Fruit fly (Drosophila melanogaster) whole organism, prepupa: ENCODE measurements around the gene Sfxn2.

Experiments
- CG10631 ChIP-seq: fragments of 200-800 bp; sonication (Bioruptor generic); optimal IDR thresholded peaks from 2 replicates; lab custom pipeline; 2016; ENCODE audit warnings: missing biosample characterization, missing genetic modification characterization
- CG11294 ChIP-seq: fragments of 200-800 bp; sonication (Bioruptor generic); IDR thresholded peaks from 2 replicates; pipeline ENCODE4 v1.3.6; 2022; ENCODE audit warnings: missing biosample characterization, missing genetic modification characterization
- CG31627 ChIP-seq: fragments of 200-800 bp; sonication (Bioruptor generic); optimal IDR thresholded peaks from 3 replicates; lab custom pipeline; 2016; ENCODE audit warnings: missing biosample characterization, missing genetic modification characterization
- CG6808 ChIP-seq: fragments of 200-800 bp; sonication (Bioruptor generic); optimal IDR thresholded peaks from 3 replicates; lab custom pipeline; 2017; ENCODE audit warnings: missing biosample characterization, missing genetic modification characterization, mild to moderate bottlenecking, moderate library complexity, missing genetic modification reagents
- CG8119 ChIP-seq: fragments of 200-800 bp; sonication (Bioruptor generic); IDR thresholded peaks from 3 replicates; pipeline ENCODE4 v1.3.6; 2022; ENCODE audit warnings: missing biosample characterization, missing genetic modification characterization
- Gug ChIP-seq: fragments of 200-800 bp; sonication (Bioruptor generic); IDR thresholded peaks from 2 replicates; pipeline ENCODE4 v1.3.6; 2022; ENCODE audit warnings: missing biosample characterization, missing genetic modification characterization
- Hr38 ChIP-seq: sonication (Bioruptor generic); optimal IDR thresholded peaks from 2 replicates; lab custom pipeline; 2016; ENCODE audit warnings: missing biosample characterization, missing genetic modification characterization
- Hr4 ChIP-seq: fragments of 200-800 bp; sonication (Bioruptor generic); optimal IDR thresholded peaks from 3 replicates; lab custom pipeline; 2016; ENCODE audit warnings: missing biosample characterization, missing genetic modification characterization
- OdsH ChIP-seq: fragments of 200-800 bp; sonication (Bioruptor generic); optimal IDR thresholded peaks from 3 replicates; lab custom pipeline; 2016; ENCODE audit warnings: missing biosample characterization, missing genetic modification characterization
- acj6 ChIP-seq: fragments of 200-800 bp; sonication (Bioruptor generic); optimal IDR thresholded peaks from 3 replicates; lab custom pipeline; 2016; ENCODE audit warnings: missing biosample characterization, missing genetic modification characterization
- dac ChIP-seq: fragments of 200-800 bp; sonication (Bioruptor generic); optimal IDR thresholded peaks from 2 replicates; lab custom pipeline; 2017; ENCODE audit warnings: missing biosample characterization, mild to moderate bottlenecking, missing genetic modification characterization
- net ChIP-seq: fragments of 200-800 bp; sonication (Bioruptor generic); optimal IDR thresholded peaks from 3 replicates; lab custom pipeline; 2016; ENCODE audit warnings: missing biosample characterization, missing genetic modification characterization

DNA sequence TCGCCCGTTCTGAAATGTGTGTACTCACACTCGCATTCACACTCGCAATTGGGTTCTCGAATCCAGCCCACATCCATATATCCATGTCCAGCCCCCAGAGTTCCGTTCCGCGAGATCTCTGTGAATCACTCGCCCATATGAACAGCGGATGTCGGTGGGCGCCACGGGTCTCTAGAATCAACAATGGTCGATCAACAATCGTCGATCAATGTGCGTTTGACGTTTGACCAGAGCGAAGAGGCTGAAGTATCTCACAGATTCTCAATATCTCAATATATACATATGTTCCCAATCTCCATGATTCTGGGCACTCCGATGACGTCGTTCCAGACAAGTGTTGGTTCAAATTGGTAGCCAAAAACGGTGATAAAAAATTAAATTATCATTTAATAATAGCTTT, 26.2 kb downstream of the Sfxn2 start:
- TF ChIP-seq acj6 (GFP tag; lab: Kevin White, UChicago), result no peak
- no peak for TF ChIP-seq OdsH
- no peak for TF ChIP-seq CG10631
- no peak for TF ChIP-seq net
- TF ChIP-seq Hr4 (GFP tag; lab: Kevin White, UChicago), result no peak
- TF ChIP-seq CG8119 (GFP tag; lab: Robert Waterston, UW), result no peak
- no peak for TF ChIP-seq Hr38
- no peak for TF ChIP-seq CG6808 (GFP tag; lab: Kevin White, UChicago)
- no peak for TF ChIP-seq Gug (GFP tag; lab: Robert Waterston, UW)
- no peak for TF ChIP-seq dac (GFP tag; lab: Kevin White, UChicago)
- no peak for TF ChIP-seq CG11294 (GFP tag; lab: Robert Waterston, UW)
- TF ChIP-seq CG31627 (GFP tag; lab: Kevin White, UChicago), result no peak
